Worm (Caenorhabditis elegans) whole organism, mixed stage, embryonic: ENCODE data around the gene vamp-8.

Source experiments
- ceh-39 ChIP-seq: fragments of 150-350 bp; optimal IDR thresholded peaks from 2 replicates; lab custom pipeline; 2014; ENCODE audit warnings: missing biosample characterization, missing genetic modification characterization
- elt-3 ChIP-seq: fragments of 150-350 bp; optimal IDR thresholded peaks from 2 replicates; lab custom pipeline; 2014; ENCODE audit warnings: missing biosample characterization, missing genetic modification characterization
- nhr-28 ChIP-seq: fragments of 150-350 bp; optimal IDR thresholded peaks from 2 replicates; lab custom pipeline; 2014; ENCODE audit warnings: missing biosample characterization, missing genetic modification characterization
- nhr-76 ChIP-seq: sonication (generic microtip); optimal IDR thresholded peaks from 2 replicates; lab custom pipeline; 2017; ENCODE audit warnings: missing biosample characterization, missing genetic modification characterization
- snpc-4 ChIP-seq: fragments of 150-350 bp; optimal IDR thresholded peaks from 2 replicates; lab custom pipeline; 2014; ENCODE audit warnings: missing biosample characterization, missing genetic modification characterization
- zip-8 ChIP-seq: fragments of 150-350 bp; optimal IDR thresholded peaks from 2 replicates; lab custom pipeline; 2014; ENCODE audit warnings: missing biosample characterization, missing genetic modification characterization

DNA sequence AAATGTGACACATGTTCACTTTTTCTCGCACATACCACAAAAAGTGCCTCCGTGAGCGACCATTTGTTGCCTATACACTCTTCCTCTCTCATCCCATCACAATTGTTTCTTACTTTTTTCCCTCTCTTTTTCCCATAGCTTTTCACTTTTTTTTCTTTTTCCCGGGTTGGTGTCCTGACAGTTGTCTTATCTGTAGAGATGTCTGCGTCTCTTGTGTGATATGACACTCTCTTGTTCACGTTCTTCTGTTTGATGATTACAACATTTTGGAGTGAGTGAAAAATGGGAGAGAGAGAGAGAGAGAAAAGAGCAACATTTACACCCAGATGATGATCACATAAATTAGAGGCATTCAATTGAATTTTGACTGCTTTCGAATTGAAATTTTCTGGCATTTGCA lies 38.6 kb downstream of the vamp-8 start:
- TF ChIP-seq ceh-39 (tag; lab: Kevin White, UChicago) (no peak), nhr-28 (tag; lab: Kevin White, UChicago) (no peak), elt-3 (tag; lab: Kevin White, UChicago) (no peak), nhr-76 (tag; lab: Kevin White, UChicago) (no peak), zip-8 (tag; lab: Kevin White, UChicago) (no peak), snpc-4 (tag; lab: Kevin White, UChicago) (no peak)
